5 fruit fly cellular contexts compared by ENCODE assay signal in genomic region chr3L:12269867-12270266, dm6.
TF ChIP-seq lines count a peak whose summit lies in the region.

No protein-coding gene starts in this region.

- TF ChIP-seq CTCF in whole organism, embryonic (GFP tag; optimal IDR thresholded peaks at IDR 0.05; lab: Kevin White, UChicago) = no peak

TF ChIP-seq in whole organism, adult, 20 proteins besides CTCF, POLR2A, EP300 and RAD21 (continues in another document):
- TF ChIP-seq toe (GFP tag; optimal IDR thresholded peaks at IDR 0.05; lab: Kevin White, UChicago) = peak; percentile 22
- peak; percentile 77 for TF ChIP-seq CG12768 (GFP tag; optimal IDR thresholded peaks at IDR 0.05; lab: Kevin White, UChicago)
- no peak for TF ChIP-seq Clk (GFP tag; optimal IDR thresholded peaks at IDR 0.05; lab: Kevin White, UChicago)
- peak; percentile 44 for TF ChIP-seq CG5204 (GFP tag; optimal IDR thresholded peaks at IDR 0.05; lab: Kevin White, UChicago)
- TF ChIP-seq ovo (GFP tag; optimal IDR thresholded peaks at IDR 0.05; lab: Kevin White, UChicago) = no peak
- peak; percentile 74 for TF ChIP-seq CG7045 (GFP tag; optimal IDR thresholded peaks at IDR 0.05; lab: Kevin White, UChicago)
- peak; percentile 85 for TF ChIP-seq CG11617 (GFP tag; optimal IDR thresholded peaks at IDR 0.05; lab: Kevin White, UChicago)
- peak; percentile 87 for TF ChIP-seq CG33017 (tag; optimal IDR thresholded peaks at IDR 0.05; lab: Kevin White, UChicago)
- TF ChIP-seq kay (GFP tag; lab: Kevin White, UChicago; ENCODE audit: borderline replicate concordance) = no peak
- TF ChIP-seq CG7101 (tag; optimal IDR thresholded peaks at IDR 0.05; lab: Kevin White, UChicago) = peak; percentile 88
- peak; percentile 46 for TF ChIP-seq pad (GFP tag; optimal IDR thresholded peaks at IDR 0.05; lab: Kevin White, UChicago)
- TF ChIP-seq cnc (optimal IDR thresholded peaks at IDR 0.05; lab: Kevin White, UChicago) = no peak
- no peak for TF ChIP-seq bab1 (GFP tag; optimal IDR thresholded peaks at IDR 0.05; lab: Kevin White, UChicago)
- peak; percentile 70 for TF ChIP-seq CG14711 (tag; optimal IDR thresholded peaks at IDR 0.05; lab: Kevin White, UChicago)
- peak; percentile 45 for TF ChIP-seq Mnt (GFP tag; optimal IDR thresholded peaks at IDR 0.05; lab: Kevin White, UChicago)
- TF ChIP-seq Crg-1 (GFP tag; optimal IDR thresholded peaks at IDR 0.05; lab: Kevin White, UChicago) = no peak
- peak; percentile 37 for TF ChIP-seq tj (GFP tag; optimal IDR thresholded peaks at IDR 0.05; lab: Kevin White, UChicago)
- TF ChIP-seq Hr96 (GFP tag; optimal IDR thresholded peaks at IDR 0.05; lab: Kevin White, UChicago) = peak; percentile 35

TF ChIP-seq in whole organism, embryonic, 481 proteins besides CTCF, POLR2A, EP300 and RAD21 (continues in another document):
- peak; percentile 16 for TF ChIP-seq Oli (tag; optimal IDR thresholded peaks at IDR 0.05; lab: Kevin White, UChicago)
- peak; percentile 16 for TF ChIP-seq CG6683 (GFP tag; optimal IDR thresholded peaks at IDR 0.05; lab: Kevin White, UChicago)
- peak; percentile 30 for TF ChIP-seq CG15011 (GFP tag; optimal IDR thresholded peaks at IDR 0.05; lab: Kevin White, UChicago)
- TF ChIP-seq Blimp-1 (GFP tag; optimal IDR thresholded peaks at IDR 0.05; lab: Kevin White, UChicago) = peak; percentile 21
- TF ChIP-seq gt (GFP tag; IDR thresholded peaks at IDR 0.05; lab: Robert Waterston, UW) = no peak
- peak; percentile 55 for TF ChIP-seq CG7556 (GFP tag; optimal IDR thresholded peaks at IDR 0.05; lab: Kevin White, UChicago)
- TF ChIP-seq sens (GFP tag; lab: Kevin White, UChicago) = peak; percentile 65
- TF ChIP-seq CG14710 (tag; optimal IDR thresholded peaks at IDR 0.05; lab: Kevin White, UChicago) = peak; percentile 9
- peak; percentile 65 for TF ChIP-seq PHDP (tag; optimal IDR thresholded peaks at IDR 0.05; lab: Kevin White, UChicago)
- TF ChIP-seq kni (GFP tag; optimal IDR thresholded peaks at IDR 0.05; lab: Kevin White, UChicago) = no peak
- TF ChIP-seq CG16815 (GFP tag; optimal IDR thresholded peaks at IDR 0.05; lab: Kevin White, UChicago) = no peak
- no peak for TF ChIP-seq Spps (tag; optimal IDR thresholded peaks at IDR 0.05; lab: Kevin White, UChicago)
- TF ChIP-seq Fer3 (tag; optimal IDR thresholded peaks at IDR 0.05; lab: Kevin White, UChicago) = peak; percentile 47
- TF ChIP-seq CG1602 (GFP tag; optimal IDR thresholded peaks at IDR 0.05; lab: Kevin White, UChicago) = no peak
- TF ChIP-seq scrt (GFP tag; optimal IDR thresholded peaks at IDR 0.05; lab: Kevin White, UChicago) = peak; percentile 1
- TF ChIP-seq CG2712 (tag; optimal IDR thresholded peaks at IDR 0.05; lab: Kevin White, UChicago) = peak; percentile 45
- no peak for TF ChIP-seq h (optimal IDR thresholded peaks at IDR 0.05; lab: Kevin White, UChicago)
- peak; percentile 56 for TF ChIP-seq cwo (GFP tag; optimal IDR thresholded peaks at IDR 0.05; lab: Kevin White, UChicago)
- TF ChIP-seq Tbp (GFP tag; optimal IDR thresholded peaks at IDR 0.05; lab: Kevin White, UChicago) = no peak
- no peak for TF ChIP-seq Mes4 (GFP tag; optimal IDR thresholded peaks at IDR 0.05; lab: Kevin White, UChicago)

TF ChIP-seq in whole organism, prepupa, 60 proteins besides CTCF, POLR2A, EP300 and RAD21:
- TF ChIP-seq Ets96B (tag; optimal IDR thresholded peaks at IDR 0.05; lab: Kevin White, UChicago) (no peak), vri (GFP tag; optimal IDR thresholded peaks at IDR 0.05; lab: Kevin White, UChicago) (peak; percentile 56), esn (GFP tag; optimal IDR thresholded peaks at IDR 0.05; lab: Kevin White, UChicago) (peak; percentile 32), topi (GFP tag; optimal IDR thresholded peaks at IDR 0.05; lab: Kevin White, UChicago) (no peak), Met (GFP tag; optimal IDR thresholded peaks at IDR 0.05; lab: Kevin White, UChicago) (peak; percentile 7), CG6163 (GFP tag; IDR thresholded peaks at IDR 0.05; lab: Robert Waterston, UW) (no peak), eg (GFP tag; IDR thresholded peaks at IDR 0.05; lab: Robert Waterston, UW) (no peak), CG11762 (GFP tag; optimal IDR thresholded peaks at IDR 0.05; lab: Kevin White, UChicago; ENCODE audit: insufficient read depth) (no peak), CG15336 (GFP tag; IDR thresholded peaks at IDR 0.05; lab: Robert Waterston, UW) (peak; percentile 68), CG16779 (tag; optimal IDR thresholded peaks at IDR 0.05; lab: Kevin White, UChicago) (no peak)

TF ChIP-seq in whole organism, pupa, 21 proteins besides CTCF, POLR2A, EP300 and RAD21:
- TF ChIP-seq rn (GFP tag; IDR thresholded peaks at IDR 0.05; lab: Robert Waterston, UW) (no peak), CG8159 (tag; optimal IDR thresholded peaks at IDR 0.05; lab: Kevin White, UChicago) (peak; percentile 61)

TF ChIP-seq in whole organism, wandering third instar larva, 38 proteins besides CTCF, POLR2A, EP300 and RAD21:
- no peak for TF ChIP-seq Rel (GFP tag; optimal IDR thresholded peaks at IDR 0.05; lab: Kevin White, UChicago)
- peak; percentile 5 for TF ChIP-seq Rel (tag; optimal IDR thresholded peaks at IDR 0.05; lab: Kevin White, UChicago)
- no peak for TF ChIP-seq dsf (GFP tag; optimal IDR thresholded peaks at IDR 0.05; lab: Kevin White, UChicago; ENCODE audit: borderline replicate concordance)
- peak; percentile 83 for TF ChIP-seq h (GFP tag; optimal IDR thresholded peaks at IDR 0.05; lab: Kevin White, UChicago)
- TF ChIP-seq br (GFP tag; optimal IDR thresholded peaks at IDR 0.05; lab: Kevin White, UChicago) = peak; percentile 65
- peak in 1 of 2 experiments; percentile 79 for TF ChIP-seq foxo (GFP tag; optimal IDR thresholded peaks at IDR 0.05; lab: Kevin White, UChicago)
- peak; percentile 63 for TF ChIP-seq brk (GFP tag; optimal IDR thresholded peaks at IDR 0.05; lab: Kevin White, UChicago)
- TF ChIP-seq Jra (GFP tag; optimal IDR thresholded peaks at IDR 0.05; lab: Kevin White, UChicago) = peak; percentile 36
- TF ChIP-seq HLH106 (tag; optimal IDR thresholded peaks at IDR 0.05; lab: Kevin White, UChicago) = peak; percentile 77
- TF ChIP-seq pan (optimal IDR thresholded peaks at IDR 0.05; lab: Kevin White, UChicago) = no peak
- TF ChIP-seq ey (GFP tag; optimal IDR thresholded peaks at IDR 0.05; lab: Kevin White, UChicago) = peak; percentile 78
- peak; percentile 78 for TF ChIP-seq OdsH (GFP tag; optimal IDR thresholded peaks at IDR 0.05; lab: Kevin White, UChicago)
- TF ChIP-seq Sp1 (GFP tag; optimal IDR thresholded peaks at IDR 0.05; lab: Kevin White, UChicago) = peak; percentile 76
- peak; percentile 49 for TF ChIP-seq psq (GFP tag; optimal IDR thresholded peaks at IDR 0.05; lab: Kevin White, UChicago)
- TF ChIP-seq Hr78 (GFP tag; optimal IDR thresholded peaks at IDR 0.05; lab: Kevin White, UChicago) = no peak
- TF ChIP-seq rgr (GFP tag; optimal IDR thresholded peaks at IDR 0.05; lab: Kevin White, UChicago) = peak; percentile 81
- TF ChIP-seq Hnf4 (GFP tag; optimal IDR thresholded peaks at IDR 0.05; lab: Kevin White, UChicago) = peak; percentile 42
- TF ChIP-seq woc (GFP tag; optimal IDR thresholded peaks at IDR 0.05; lab: Kevin White, UChicago) = no peak
- peak; percentile 76 for TF ChIP-seq fru (GFP tag; optimal IDR thresholded peaks at IDR 0.05; lab: Kevin White, UChicago)
TF ChIP-seq in whole organism, wandering third instar larva: peak in this region for 14.
